Worm (Caenorhabditis elegans): ENCODE measurements around the gene hhat-2.
A peak's percentile ranks its signal among the peaks of the same experiment; 100 is the strongest.

hhat-2 gene

DNA sequence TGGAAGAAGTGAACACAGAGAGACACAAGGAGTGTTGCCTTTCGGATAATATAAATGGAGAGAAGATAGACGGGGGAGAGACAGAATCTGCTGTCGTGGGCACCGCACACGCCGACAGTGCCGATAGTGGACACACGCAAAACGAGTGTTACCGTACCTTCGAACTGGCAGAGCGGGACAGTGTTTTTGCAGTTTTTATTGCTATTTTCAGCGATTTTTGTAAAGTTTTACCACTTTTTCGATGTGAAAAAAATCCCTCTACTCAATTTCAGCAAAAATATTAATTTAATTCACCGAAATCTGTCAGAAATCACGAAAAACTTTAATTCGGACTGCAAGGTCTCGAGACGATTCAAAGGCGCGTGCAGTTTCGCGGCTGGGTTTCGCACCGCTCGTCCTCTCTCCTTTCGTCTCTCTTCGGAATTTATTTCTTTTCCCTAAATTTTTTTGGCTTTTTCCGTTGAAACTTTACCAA is 4.0 kb downstream of the hhat-2 start, which contains the start of gene sec-61.A (continued):
- no peak for TF ChIP-seq ztf-3 (GFP tag; optimal IDR thresholded peaks at IDR 0.05)
- TF ChIP-seq bed-1 (GFP tag; IDR thresholded peaks at IDR 0.05) = no peak
- TF ChIP-seq cebp-1 (GFP tag; IDR thresholded peaks at IDR 0.05) = no peak
- TF ChIP-seq cebp-1 (tag; optimal IDR thresholded peaks at IDR 0.05) = peak; percentile 66
- TF ChIP-seq egl-44 (GFP tag; IDR thresholded peaks at IDR 0.05) = no peak
- TF ChIP-seq let-526 (GFP tag; IDR thresholded peaks at IDR 0.05) = no peak
- no peak for TF ChIP-seq rpc-1 (optimal IDR thresholded peaks at IDR 0.05)
- no peak for TF ChIP-seq rpc-1 (tag; optimal IDR thresholded peaks at IDR 0.05)
- TF ChIP-seq F52B5.7 (tag; optimal IDR thresholded peaks at IDR 0.05) = no peak
- peak; percentile 72 for TF ChIP-seq mcd-1 (GFP tag; IDR thresholded peaks at IDR 0.05)

DNA sequence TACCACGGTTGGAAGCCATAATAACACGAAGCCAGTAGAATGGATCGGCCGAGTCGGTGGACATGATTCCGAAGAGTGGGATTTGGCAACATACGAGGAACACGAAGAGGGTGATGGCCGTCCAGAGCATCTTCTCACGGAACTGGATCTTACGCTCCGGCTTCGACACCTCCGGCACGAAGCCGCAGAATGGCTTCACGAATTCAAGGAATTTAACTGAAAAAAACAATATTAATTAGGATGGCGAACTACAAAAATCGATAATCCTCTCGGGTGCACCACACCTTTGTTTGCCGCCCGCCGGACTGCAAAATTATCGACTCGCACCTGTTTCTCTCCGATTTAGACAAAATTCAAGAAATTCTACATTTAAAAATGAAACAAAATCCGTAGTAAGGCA is 4.7 kb downstream of the hhat-2 start:
- TF ChIP-seq mcd-1 (GFP tag; IDR thresholded peaks at IDR 0.05) (peak; percentile 13; the same call in 1 of the 2 replicates), pbrm-1 (GFP tag; IDR thresholded peaks at IDR 0.05) (0 out of 2 replicates have a peak, but pooled peaks have one; percentile 23), attf-6 (GFP tag; IDR thresholded peaks at IDR 0.05) (0 out of 2 replicates have a peak, but pooled peaks have one; percentile 32), hrde-1 (tag; optimal IDR thresholded peaks at IDR 0.05; ENCODE audit: borderline replicate concordance) (no peak)

- TF ChIP-seq mcd-1 (GFP tag; IDR thresholded peaks at IDR 0.05) = peak; percentile 41
- peak; percentile 63 for TF ChIP-seq F10E7.11 (tag; optimal IDR thresholded peaks at IDR 0.05)
- peak; percentile 48 for TF ChIP-seq snpc-3.4 (tag; optimal IDR thresholded peaks at IDR 0.05)
- TF ChIP-seq egl-44 (GFP tag; IDR thresholded peaks at IDR 0.05) = no peak
- peak; percentile 52 for TF ChIP-seq die-1 (tag; optimal IDR thresholded peaks at IDR 0.05)
- no peak for TF ChIP-seq bed-2 (GFP tag; IDR thresholded peaks at IDR 0.05)
- TF ChIP-seq let-607 (tag; optimal IDR thresholded peaks at IDR 0.05) = peak; percentile 32 to 82
- TF ChIP-seq lin-35 (GFP tag; optimal IDR thresholded peaks at IDR 0.05) = peak in 1 of 3 experiments; percentile 29
- TF ChIP-seq rcor-1 (GFP tag; IDR thresholded peaks at IDR 0.05) = no peak
- no peak for TF ChIP-seq snpc-1.3 (tag; optimal IDR thresholded peaks at IDR 0.05; ENCODE audit: insufficient read depth)
- peak; percentile 40 for TF ChIP-seq nhr-80 (tag; optimal IDR thresholded peaks at IDR 0.05)
- no peak for TF ChIP-seq F49E8.2 (tag; optimal IDR thresholded peaks at IDR 0.05; ENCODE audit: insufficient read depth)
- TF ChIP-seq B0035.1 (tag; optimal IDR thresholded peaks at IDR 0.05) = peak; percentile 47
- peak; percentile 72 for TF ChIP-seq snpc-4 (GFP tag; optimal IDR thresholded peaks at IDR 0.05)
- peak in 3 of 4 experiments; percentile 3 to 92 (median 52) for TF ChIP-seq snpc-4 (tag; optimal IDR thresholded peaks at IDR 0.05)
- TF ChIP-seq ZK185.1 (tag; optimal IDR thresholded peaks at IDR 0.05; ENCODE audit: poor library complexity, severe bottlenecking) = peak; percentile 41
- TF ChIP-seq nhr-90 (tag; optimal IDR thresholded peaks at IDR 0.05) = peak; percentile 34
- peak; percentile 49 for TF ChIP-seq ztf-18 (tag; optimal IDR thresholded peaks at IDR 0.05)
- peak; percentile 8; the same call in 1 of the 2 replicates for TF ChIP-seq egrh-3 (GFP tag; IDR thresholded peaks at IDR 0.05)
- no peak for TF ChIP-seq efl-1 (GFP tag; optimal IDR thresholded peaks at IDR 0.05)
- peak; percentile 76 for TF ChIP-seq tlf-1 (GFP tag; optimal IDR thresholded peaks at IDR 0.05)
- no peak for TF ChIP-seq hlh-12 (tag; optimal IDR thresholded peaks at IDR 0.05)
- peak; percentile 33; the same call in 1 of the 2 replicates for TF ChIP-seq F33H1.4 (GFP tag; IDR thresholded peaks at IDR 0.05)
- peak; percentile 95 for TF ChIP-seq attf-6 (GFP tag; IDR thresholded peaks at IDR 0.05)
- no peak for TF ChIP-seq F23B12.7 (tag; optimal IDR thresholded peaks at IDR 0.05; ENCODE audit: insufficient read depth)
- no peak for TF ChIP-seq tbx-9 (tag; optimal IDR thresholded peaks at IDR 0.05; ENCODE audit: borderline replicate concordance)
- TF ChIP-seq zim-3 (tag; optimal IDR thresholded peaks at IDR 0.05) = no peak
- TF ChIP-seq rec-8 (tag; optimal IDR thresholded peaks at IDR 0.05) = no peak
- no peak for TF ChIP-seq F39B2.1 (GFP tag; IDR thresholded peaks at IDR 0.05)
- peak; percentile 76 for TF ChIP-seq madf-10 (tag; optimal IDR thresholded peaks at IDR 0.05)
- TF ChIP-seq lin-54 (GFP tag; optimal IDR thresholded peaks at IDR 0.05) = peak; percentile 60
- peak; percentile 24 for TF ChIP-seq him-1 (tag; optimal IDR thresholded peaks at IDR 0.05)
- peak; percentile 6 for TF ChIP-seq ama-1 (optimal IDR thresholded peaks at IDR 0.05)
- TF ChIP-seq ama-1 (GFP tag; optimal IDR thresholded peaks at IDR 0.05) = peak; percentile 13 to 39
Observed at ce11 chrIV:14822267-14822666, 6.7 kb downstream of the hhat-2 start.

Measured in whole organism, young adult.